Worm (Caenorhabditis elegans) whole organism, late embryonic: ENCODE measurements around the gene srx-80.

Source experiments
- T23F11.4 ChIP-seq: fragments of 200-800 bp; sonication (Bioruptor generic); optimal IDR thresholded peaks from 2 replicates; lab custom pipeline; 2018; ENCODE audit warnings: mild to moderate bottlenecking, missing genetic modification characterization, missing compliant biosample characterization
- Y22D7AL.16 ChIP-seq: sonication (generic microtip); optimal IDR thresholded peaks from 2 replicates; lab custom pipeline; 2016; ENCODE audit warnings: missing genetic modification characterization, missing compliant biosample characterization
- ahr-1 ChIP-seq: sonication (generic microtip); optimal IDR thresholded peaks from 2 replicates; lab custom pipeline; 2016; ENCODE audit warnings: missing genetic modification characterization, missing compliant biosample characterization
- ceh-14 ChIP-seq: sonication (generic microtip); optimal IDR thresholded peaks from 2 replicates; lab custom pipeline; 2016; ENCODE audit warnings: missing genotype, missing genetic modification characterization, missing compliant biosample characterization
- ceh-18 ChIP-seq: sonication (generic microtip); optimal IDR thresholded peaks from 2 replicates; lab custom pipeline; 2016; ENCODE audit warnings: missing genetic modification characterization, missing compliant biosample characterization
- ceh-22 ChIP-seq: sonication (generic microtip); optimal IDR thresholded peaks from 2 replicates; lab custom pipeline; 2017; ENCODE audit warnings: missing biosample characterization, missing genetic modification characterization
- ceh-24 ChIP-seq: sonication (generic microtip); optimal IDR thresholded peaks from 2 replicates; lab custom pipeline; 2016; ENCODE audit warnings: mild to moderate bottlenecking, missing genetic modification characterization, missing compliant biosample characterization
- ceh-30 ChIP-seq: fragments of 150-350 bp; optimal IDR thresholded peaks from 2 replicates; lab custom pipeline; 2014; ENCODE audit warnings: missing biosample characterization, missing genetic modification characterization
- ceh-34 ChIP-seq: sonication (generic microtip); optimal IDR thresholded peaks from 2 replicates; lab custom pipeline; 2016; ENCODE audit warnings: mild to moderate bottlenecking, missing genetic modification characterization, missing compliant biosample characterization
- ceh-45 ChIP-seq: fragments of 200-800 bp; sonication (Bioruptor generic); IDR thresholded peaks from 2 replicates; pipeline ENCODE4 v1.3.6; 2022; ENCODE audit warnings: missing genetic modification reagents, missing genetic modification characterization, missing compliant biosample characterization
- ceh-48 ChIP-seq: sonication (generic microtip); optimal IDR thresholded peaks from 2 replicates; lab custom pipeline; 2016; ENCODE audit warnings: missing genetic modification characterization, inconsistent platforms, missing compliant biosample characterization
- che-1 ChIP-seq: sonication (generic microtip); optimal IDR thresholded peaks from 2 replicates; lab custom pipeline; 2016; ENCODE audit warnings: mild to moderate bottlenecking, missing genetic modification characterization, missing compliant biosample characterization
- elt-2 ChIP-seq: sonication (generic microtip); optimal IDR thresholded peaks from 2 replicates; lab custom pipeline; 2016; ENCODE audit warnings: missing genetic modification reagents, missing genetic modification characterization, missing compliant biosample characterization
- elt-4 ChIP-seq: sonication (generic microtip); optimal IDR thresholded peaks from 2 replicates; lab custom pipeline; 2016; ENCODE audit warnings: missing genetic modification characterization, missing compliant biosample characterization
- fax-1 ChIP-seq: sonication (generic microtip); optimal IDR thresholded peaks from 2 replicates; lab custom pipeline; 2016; ENCODE audit warnings: missing genotype, missing genetic modification characterization, missing compliant biosample characterization
- fkh-10 ChIP-seq: fragments of 150-350 bp; optimal IDR thresholded peaks from 2 replicates; lab custom pipeline; 2014; ENCODE audit warnings: missing biosample characterization, missing genetic modification reagents, missing genetic modification characterization
- hlh-15 ChIP-seq: sonication (generic microtip); optimal IDR thresholded peaks from 2 replicates; lab custom pipeline; 2016; ENCODE audit warnings: missing genetic modification characterization, missing compliant biosample characterization
- hlh-8 ChIP-seq: sonication (generic microtip); optimal IDR thresholded peaks from 2 replicates; lab custom pipeline; 2016; ENCODE audit warnings: missing genotype, missing genetic modification characterization, missing compliant biosample characterization
- lim-6 ChIP-seq: sonication (generic microtip); optimal IDR thresholded peaks from 2 replicates; lab custom pipeline; 2016; ENCODE audit warnings: missing genetic modification characterization, missing compliant biosample characterization
- lin-11 ChIP-seq: fragments of 200-800 bp; sonication (Bioruptor generic); optimal IDR thresholded peaks from 2 replicates; lab custom pipeline; 2018; ENCODE audit warnings: mild to moderate bottlenecking, missing genetic modification characterization, missing compliant biosample characterization
- madf-2 ChIP-seq: sonication (generic microtip); optimal IDR thresholded peaks from 2 replicates; lab custom pipeline; 2017; ENCODE audit warnings: missing genetic modification characterization, missing compliant biosample characterization
- mec-3 ChIP-seq: sonication (generic microtip); optimal IDR thresholded peaks from 2 replicates; lab custom pipeline; 2016; ENCODE audit warnings: borderline replicate concordance, missing genetic modification characterization, missing compliant biosample characterization
- nhr-11 ChIP-seq: fragments of 150-350 bp; optimal IDR thresholded peaks from 2 replicates; lab custom pipeline; 2014; ENCODE audit warnings: missing biosample characterization, missing genetic modification characterization
- npax-4 ChIP-seq: sonication (generic microtip); optimal IDR thresholded peaks from 2 replicates; lab custom pipeline; 2016; ENCODE audit warnings: missing genetic modification characterization, missing compliant biosample characterization
- odd-2 ChIP-seq: sonication (generic microtip); optimal IDR thresholded peaks from 2 replicates; lab custom pipeline; 2017; ENCODE audit warnings: antibody characterized with exemption, mild to moderate bottlenecking, missing genetic modification characterization, missing compliant biosample characterization
- pat-9 ChIP-seq: fragments of 200-800 bp; sonication (Bioruptor generic); optimal IDR thresholded peaks from 2 replicates; lab custom pipeline; 2018; ENCODE audit warnings: mild to moderate bottlenecking, missing genetic modification characterization, moderate library complexity, missing compliant biosample characterization
- pha-2 ChIP-seq: sonication (generic microtip); optimal IDR thresholded peaks from 2 replicates; lab custom pipeline; 2017; ENCODE audit warnings: mild to moderate bottlenecking, missing genetic modification characterization, missing compliant biosample characterization
- pha-4 ChIP-seq: fragments of 150-350 bp; optimal IDR thresholded peaks from 2 replicates; lab custom pipeline; 2018; ENCODE audit warnings: missing biosample characterization, missing genetic modification reagents, missing genetic modification characterization
- pqm-1 ChIP-seq: sonication (generic microtip); optimal IDR thresholded peaks from 2 replicates; lab custom pipeline; 2016; ENCODE audit warnings: missing genetic modification characterization, missing compliant biosample characterization
- pros-1 ChIP-seq: fragments of 150-350 bp; optimal IDR thresholded peaks from 2 replicates; lab custom pipeline; 2014; ENCODE audit warnings: missing biosample characterization, missing genetic modification reagents, missing genetic modification characterization
- ref-2 ChIP-seq: sonication (generic microtip); optimal IDR thresholded peaks from 2 replicates; lab custom pipeline; 2016; ENCODE audit warnings: missing genetic modification characterization, missing compliant biosample characterization
- syd-9 ChIP-seq: sonication (generic microtip); optimal IDR thresholded peaks from 2 replicates; lab custom pipeline; 2016; ENCODE audit warnings: mild to moderate bottlenecking, missing genetic modification characterization, moderate library complexity, missing compliant biosample characterization
- tbx-2 ChIP-seq: sonication (generic microtip); optimal IDR thresholded peaks from 2 replicates; lab custom pipeline; 2016; ENCODE audit warnings: missing genetic modification characterization, missing compliant biosample characterization
- tbx-7 ChIP-seq: sonication (generic microtip); optimal IDR thresholded peaks from 2 replicates; lab custom pipeline; 2016; ENCODE audit warnings: missing genotype, missing genetic modification characterization, missing compliant biosample characterization
- ztf-16 ChIP-seq: sonication (generic microtip); optimal IDR thresholded peaks from 2 replicates; lab custom pipeline; 2017; ENCODE audit warnings: missing genetic modification characterization, missing compliant biosample characterization

srx-80 gene

DNA sequence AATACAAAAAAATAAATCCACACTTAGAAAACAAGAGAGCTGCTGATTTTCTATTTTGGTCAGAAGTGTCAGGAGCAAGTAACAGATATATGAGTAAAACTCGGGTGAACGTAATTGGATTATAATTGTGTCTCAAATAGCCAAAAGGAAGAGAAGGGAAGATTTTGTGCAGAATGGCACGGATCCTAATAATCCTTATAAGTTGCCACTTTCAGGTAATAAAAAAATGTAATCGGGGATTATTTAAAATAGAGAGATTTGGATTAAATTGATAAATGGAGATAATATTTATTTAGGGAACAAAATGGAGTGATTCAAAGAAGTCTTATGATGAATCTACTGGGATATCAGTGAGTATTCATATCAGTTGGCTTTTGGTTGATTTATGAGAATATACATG lies 31.4 kb downstream of the srx-80 start:
- no peak for TF ChIP-seq fkh-10 (GFP tag; lab: Kevin White, UChicago)
- TF ChIP-seq ceh-45 (GFP tag; lab: Robert Waterston, UW) = no peak
- TF ChIP-seq Y22D7AL.16 (tag; lab: Kevin White, UChicago) = no peak
- no peak for TF ChIP-seq pros-1 (tag; lab: Kevin White, UChicago)
- no peak for TF ChIP-seq hlh-15 (tag; lab: Kevin White, UChicago)
- no peak for TF ChIP-seq ceh-34 (tag; lab: Kevin White, UChicago)
- TF ChIP-seq che-1 (tag; lab: Kevin White, UChicago) = no peak
- no peak for TF ChIP-seq syd-9 (tag; lab: Kevin White, UChicago)
- TF ChIP-seq pat-9 (tag; lab: Kevin White, UChicago) = no peak
- TF ChIP-seq elt-4 (tag; lab: Kevin White, UChicago) = no peak
- TF ChIP-seq T23F11.4 (GFP tag; lab: Kevin White, UChicago) = no peak
- no peak for TF ChIP-seq lin-11 (tag; lab: Kevin White, UChicago)
- TF ChIP-seq ceh-14 = no peak
- no peak for TF ChIP-seq mec-3
- TF ChIP-seq hlh-8 (tag; lab: Kevin White, UChicago) = no peak
- no peak for TF ChIP-seq ceh-48 (tag; lab: Kevin White, UChicago)
- TF ChIP-seq tbx-7 (tag; lab: Kevin White, UChicago) = no peak

DNA sequence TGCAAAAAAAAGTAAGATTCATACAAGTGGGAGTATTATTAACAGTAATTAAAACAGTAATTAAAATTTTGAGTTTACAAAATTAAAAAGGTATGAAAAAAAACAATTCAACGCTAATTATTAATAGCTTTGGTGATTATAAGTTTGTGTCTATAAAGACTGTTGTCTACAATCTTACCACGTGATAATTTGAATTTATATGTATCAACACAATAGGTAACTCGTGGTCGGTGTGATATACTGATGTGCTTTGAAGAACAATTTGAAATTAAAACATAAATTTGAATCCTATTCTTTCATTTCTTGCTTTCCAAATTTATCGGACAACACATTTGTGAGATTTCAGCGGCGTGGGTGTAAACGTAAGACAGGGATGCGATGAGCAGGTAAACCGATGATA lies 34.3 kb downstream of the srx-80 start:
- TF ChIP-seq tbx-2 (tag; lab: Kevin White, UChicago) (no peak), fax-1 (no peak), ceh-24 (tag; lab: Kevin White, UChicago) (no peak), pha-2 (tag; lab: Kevin White, UChicago) (no peak), hlh-8 (tag; lab: Kevin White, UChicago) (no peak), odd-2 (tag; lab: Kevin White, UChicago) (no peak), pqm-1 (tag; lab: Kevin White, UChicago) (no peak)

DNA sequence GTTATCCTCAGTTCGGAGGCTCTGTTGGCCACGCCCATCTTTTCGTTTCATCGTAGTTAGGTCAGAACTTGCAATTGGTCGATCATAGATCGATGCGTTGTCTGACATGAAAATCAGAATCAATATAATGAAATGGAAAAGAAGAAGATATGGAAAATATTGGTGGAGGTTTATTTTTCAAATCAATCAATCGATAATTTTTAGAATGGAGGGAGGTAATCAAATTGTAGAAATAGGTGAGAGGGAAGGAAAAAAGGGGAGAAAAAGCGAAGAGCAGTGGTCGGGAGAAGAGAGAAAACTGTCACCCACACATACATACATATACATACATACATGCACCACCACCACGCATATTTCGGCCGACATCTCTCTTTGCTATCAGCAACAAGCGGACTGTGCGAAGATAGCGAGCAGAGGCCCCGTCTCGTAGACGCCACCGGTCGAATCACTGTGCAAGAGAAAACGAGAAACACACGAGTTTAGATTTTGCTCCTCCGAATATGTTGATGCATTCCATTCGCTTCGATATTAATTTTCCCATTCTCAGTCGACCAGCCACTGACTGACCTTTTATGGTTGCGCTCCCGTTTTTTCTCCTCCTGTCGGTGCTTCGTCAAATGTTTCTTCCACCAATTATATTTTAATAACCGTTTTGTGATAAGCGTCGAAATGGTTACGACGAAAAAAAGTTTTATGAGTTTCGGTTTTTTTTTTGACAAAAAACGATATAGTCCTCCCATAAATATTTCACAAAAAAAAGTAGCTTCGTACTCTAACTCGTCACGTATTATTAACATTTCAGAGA lies 35.9 kb downstream of the srx-80 start, which contains the start of gene F35B12.10:
Gene F35B12.10 (minus strand): TSS at position 51 of the 805 bp plus-strand sequence.
- TF ChIP-seq elt-2 (peak; percentile 69), T23F11.4 (GFP tag; lab: Kevin White, UChicago) (no peak)

DNA sequence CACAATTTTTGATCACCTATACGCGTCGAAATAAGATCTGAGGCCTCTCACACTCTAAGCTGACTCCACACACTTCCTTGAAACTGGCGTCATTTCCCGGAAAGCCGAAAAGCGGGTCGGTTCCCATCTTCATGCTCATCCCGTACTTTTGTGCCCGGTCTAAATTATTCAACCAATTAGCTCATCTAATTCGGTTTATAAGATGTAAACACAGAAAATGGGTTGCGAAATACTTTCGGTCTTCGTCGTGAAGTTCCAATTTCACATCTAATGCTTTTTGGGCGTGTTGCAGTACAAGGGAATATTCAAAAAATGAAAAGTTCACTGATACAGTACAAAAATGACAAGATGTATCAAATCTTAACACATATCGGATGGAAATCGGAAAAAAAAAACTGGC lies 37.6 kb downstream of the srx-80 start:
- TF ChIP-seq pha-4 (tag; lab: Kevin White, UChicago) = no peak
- TF ChIP-seq lim-6 = no peak
- TF ChIP-seq ceh-18 (tag; lab: Kevin White, UChicago) = no peak
- no peak for TF ChIP-seq ahr-1 (tag; lab: Kevin White, UChicago)
- no peak for TF ChIP-seq ref-2 (tag; lab: Kevin White, UChicago)
- no peak for TF ChIP-seq nhr-11
- no peak for TF ChIP-seq ztf-16 (tag; lab: Kevin White, UChicago)
- no peak for TF ChIP-seq npax-4
- TF ChIP-seq madf-2 (tag; lab: Kevin White, UChicago) = no peak

DNA sequence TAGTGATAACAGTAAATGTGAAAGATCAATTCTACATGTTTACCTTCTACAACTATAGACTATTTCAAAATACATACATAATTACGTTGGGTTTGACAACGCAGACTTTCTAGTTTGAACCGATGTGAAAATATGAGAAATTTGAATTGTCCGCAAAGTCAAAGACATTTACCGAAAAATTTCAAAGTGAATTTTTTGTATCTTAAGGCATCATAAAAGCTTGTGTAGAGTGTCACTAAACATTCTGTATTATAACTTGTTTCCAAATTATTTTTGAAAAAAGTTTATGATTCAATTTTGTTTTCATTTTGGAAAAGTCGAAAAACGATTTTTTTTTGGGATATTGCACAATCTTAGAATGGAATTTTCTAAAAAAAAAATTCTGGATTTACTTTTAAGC lies 42.1 kb downstream of the srx-80 start:
- TF ChIP-seq pqm-1 (tag; lab: Kevin White, UChicago) = no peak
- TF ChIP-seq tbx-7 (tag; lab: Kevin White, UChicago) = no peak
- no peak for TF ChIP-seq ceh-30 (tag; lab: Kevin White, UChicago)
- no peak for TF ChIP-seq ceh-22 (tag; lab: Kevin White, UChicago)
